Fruit fly (Drosophila melanogaster) whole organism, pupa: ENCODE results near the gene CG17261.

Source experiments
- CG10348 ChIP-seq: fragments of 200-800 bp; sonication (Bioruptor generic); IDR thresholded peaks from 2 replicates; pipeline ENCODE4 v1.3.6; 2022; ENCODE audit warnings: missing biosample characterization, missing genetic modification characterization
- CG13204 ChIP-seq: fragments of 200-800 bp; sonication (Bioruptor generic); optimal IDR thresholded peaks from 2 replicates; lab custom pipeline; 2018; ENCODE audit warnings: missing biosample characterization, mild to moderate bottlenecking, missing genetic modification characterization, moderate library complexity
- CG32121 ChIP-seq: fragments of 200-800 bp; sonication (Bioruptor generic); IDR thresholded peaks from 2 replicates; pipeline ENCODE4 v1.3.6; 2022; ENCODE audit warnings: missing biosample characterization, missing genetic modification characterization
- CG8301 ChIP-seq: fragments of 200-800 bp; sonication (Bioruptor generic); optimal IDR thresholded peaks from 2 replicates; lab custom pipeline; 2018; ENCODE audit warnings: missing biosample characterization, mild to moderate bottlenecking, missing genetic modification characterization
- EcR ChIP-seq: fragments of 200-800 bp; sonication (Bioruptor generic); optimal IDR thresholded peaks from 3 replicates; lab custom pipeline; 2019; ENCODE audit warnings: missing biosample characterization, missing genetic modification characterization, mild to moderate bottlenecking, moderate library complexity, missing genetic modification reagents
- Pif1B ChIP-seq: fragments of 200-800 bp; sonication (Bioruptor generic); optimal IDR thresholded peaks from 3 replicates; lab custom pipeline; 2016; ENCODE audit warnings: missing biosample characterization, missing genetic modification characterization
- gl ChIP-seq: fragments of 200-800 bp; sonication (Bioruptor generic); optimal IDR thresholded peaks from 2 replicates; lab custom pipeline; 2018; ENCODE audit warnings: missing biosample characterization, mild to moderate bottlenecking, missing genetic modification characterization

DNA sequence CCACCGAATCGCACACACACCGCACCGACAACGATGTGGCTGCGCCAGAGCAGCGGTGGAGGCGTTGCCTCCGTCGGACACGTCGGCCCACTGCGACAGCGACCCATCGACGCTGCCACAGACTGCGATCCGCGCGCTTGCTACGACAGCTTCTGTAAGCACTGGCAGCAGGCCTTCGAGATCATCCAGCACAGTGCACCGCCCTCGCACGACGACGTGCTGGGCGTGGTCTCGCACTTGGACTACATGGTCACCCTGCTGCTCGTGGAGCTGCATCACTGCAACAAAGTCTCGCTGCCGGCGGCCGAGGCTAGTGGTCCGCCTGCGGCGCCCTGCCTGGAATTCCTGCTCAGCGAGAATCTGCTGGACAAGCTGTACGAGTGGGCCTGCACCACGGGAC is 48.6 kb upstream of the CG17261 start:
- TF ChIP-seq CG10348 (GFP tag; lab: Robert Waterston, UW) (no peak), EcR (GFP tag; lab: Kevin White, UChicago) (no peak), gl (tag; lab: Kevin White, UChicago) (no peak), Pif1B (GFP tag; lab: Kevin White, UChicago) (no peak), CG32121 (GFP tag; lab: Robert Waterston, UW) (peak; percentile 21; the same call in 1 of the 2 replicates), CG13204 (GFP tag; lab: Kevin White, UChicago) (no peak), CG8301 (tag; lab: Kevin White, UChicago) (no peak)
